Fruit fly (Drosophila melanogaster): ENCODE results near the gene CG34244.
A peak's percentile ranks its signal among the peaks of the same experiment; 100 is the strongest.

Gene CG34244

dm6 chr3L:14200966-14201365 is 34.8 kb downstream of the CG34244 start:
- no peak for TF ChIP-seq cic (GFP tag; optimal IDR thresholded peaks at IDR 0.05)
- peak; percentile 20 for TF ChIP-seq tj (GFP tag; optimal IDR thresholded peaks at IDR 0.05)
- TF ChIP-seq kay (GFP tag; ENCODE audit: borderline replicate concordance) = peak; percentile 66
- peak; percentile 24 for TF ChIP-seq bab1 (GFP tag; optimal IDR thresholded peaks at IDR 0.05)

dm6 chr3L:14198216-14198615 is 37.5 kb downstream of the CG34244 start:
- no peak for TF ChIP-seq pad (GFP tag; optimal IDR thresholded peaks at IDR 0.05)
- TF ChIP-seq Crg-1 (GFP tag; optimal IDR thresholded peaks at IDR 0.05) = no peak
- no peak for TF ChIP-seq CG7101 (tag; optimal IDR thresholded peaks at IDR 0.05)
- TF ChIP-seq ovo (GFP tag; optimal IDR thresholded peaks at IDR 0.05) = no peak

- no peak for TF ChIP-seq CG33017 (tag; optimal IDR thresholded peaks at IDR 0.05)
- TF ChIP-seq toe (GFP tag; optimal IDR thresholded peaks at IDR 0.05) = no peak
- TF ChIP-seq CG1620 (GFP tag; optimal IDR thresholded peaks at IDR 0.05) = no peak
- no peak for TF ChIP-seq CG14711 (tag; optimal IDR thresholded peaks at IDR 0.05)
- TF ChIP-seq CG12768 (GFP tag; optimal IDR thresholded peaks at IDR 0.05) = no peak
- no peak for TF ChIP-seq cnc (optimal IDR thresholded peaks at IDR 0.05)
- no peak for TF ChIP-seq Clk (GFP tag; optimal IDR thresholded peaks at IDR 0.05)
- TF ChIP-seq CG7045 (GFP tag; optimal IDR thresholded peaks at IDR 0.05) = no peak
Measured at dm6 chr3L:14195714-14196113, 40.0 kb downstream of the CG34244 start.

dm6 chr3L:14193962-14194503 is 41.7 kb downstream of the CG34244 start:
- no peak for TF ChIP-seq Mnt (GFP tag; optimal IDR thresholded peaks at IDR 0.05)
- peak; percentile 17 for TF ChIP-seq CG7045 (GFP tag; optimal IDR thresholded peaks at IDR 0.05)
- TF ChIP-seq kay (GFP tag; ENCODE audit: borderline replicate concordance) = peak; percentile 63
- no peak for TF ChIP-seq ovo (GFP tag; optimal IDR thresholded peaks at IDR 0.05)
- TF ChIP-seq CG12768 (GFP tag; optimal IDR thresholded peaks at IDR 0.05) = peak; percentile 0

dm6 chr3L:14191476-14191752 is 44.3 kb downstream of the CG34244 start:
- TF ChIP-seq Clk (GFP tag; optimal IDR thresholded peaks at IDR 0.05) = no peak
- TF ChIP-seq kay (GFP tag; ENCODE audit: borderline replicate concordance) = no peak
- no peak for TF ChIP-seq Crg-1 (GFP tag; optimal IDR thresholded peaks at IDR 0.05)
- TF ChIP-seq ovo (GFP tag; optimal IDR thresholded peaks at IDR 0.05) = no peak
- TF ChIP-seq CG12768 (GFP tag; optimal IDR thresholded peaks at IDR 0.05) = no peak
- no peak for TF ChIP-seq CG7101 (tag; optimal IDR thresholded peaks at IDR 0.05)
- no peak for TF ChIP-seq Mnt (GFP tag; optimal IDR thresholded peaks at IDR 0.05)
- TF ChIP-seq cnc (optimal IDR thresholded peaks at IDR 0.05) = no peak
- no peak for TF ChIP-seq CG7045 (GFP tag; optimal IDR thresholded peaks at IDR 0.05)
- no peak for TF ChIP-seq pad (GFP tag; optimal IDR thresholded peaks at IDR 0.05)

- no peak for TF ChIP-seq Crg-1 (GFP tag; optimal IDR thresholded peaks at IDR 0.05)
- TF ChIP-seq pad (GFP tag; optimal IDR thresholded peaks at IDR 0.05) = no peak
- TF ChIP-seq Mnt (GFP tag; optimal IDR thresholded peaks at IDR 0.05) = peak; percentile 19
- peak; percentile 76 for TF ChIP-seq bab1 (GFP tag; optimal IDR thresholded peaks at IDR 0.05)
- TF ChIP-seq tj (GFP tag; optimal IDR thresholded peaks at IDR 0.05) = peak; percentile 50
- peak; percentile 11 for TF ChIP-seq Hr96 (GFP tag; optimal IDR thresholded peaks at IDR 0.05)
- peak; percentile 56 for TF ChIP-seq CG11617 (GFP tag; optimal IDR thresholded peaks at IDR 0.05)
- TF ChIP-seq toe (GFP tag; optimal IDR thresholded peaks at IDR 0.05) = peak; percentile 32
- peak; percentile 25 for TF ChIP-seq CG33017 (tag; optimal IDR thresholded peaks at IDR 0.05)
- TF ChIP-seq Clk (GFP tag; optimal IDR thresholded peaks at IDR 0.05) = no peak
- peak; percentile 62 for TF ChIP-seq ovo (GFP tag; optimal IDR thresholded peaks at IDR 0.05)
- TF ChIP-seq CG7101 (tag; optimal IDR thresholded peaks at IDR 0.05) = peak; percentile 33
Measured at dm6 chr3L:14190625-14191475, 44.9 kb downstream of the CG34244 start, which contains the start of gene nuf. Gene nuf (plus strand): TSS chr3L:14190870.

dm6 chr3L:14189957-14190624 is 45.6 kb downstream of the CG34244 start:
- TF ChIP-seq CG5204 (GFP tag; optimal IDR thresholded peaks at IDR 0.05) = peak; percentile 3
- no peak for TF ChIP-seq Mnt (GFP tag; optimal IDR thresholded peaks at IDR 0.05)

dm6 chr3L:14189431-14189830 is 46.3 kb downstream of the CG34244 start, which contains the start of gene nan:
Gene nan (minus strand): TSS chr3L:14189648.
- no peak for TF ChIP-seq ovo (GFP tag; optimal IDR thresholded peaks at IDR 0.05)
- no peak for TF ChIP-seq CG33017 (tag; optimal IDR thresholded peaks at IDR 0.05)
- no peak for TF ChIP-seq Hr96 (GFP tag; optimal IDR thresholded peaks at IDR 0.05)
- no peak for TF ChIP-seq Crg-1 (GFP tag; optimal IDR thresholded peaks at IDR 0.05)
- TF ChIP-seq Clk (GFP tag; optimal IDR thresholded peaks at IDR 0.05) = no peak
- no peak for TF ChIP-seq tj (GFP tag; optimal IDR thresholded peaks at IDR 0.05)
- TF ChIP-seq CG11617 (GFP tag; optimal IDR thresholded peaks at IDR 0.05) = no peak
- TF ChIP-seq pad (GFP tag; optimal IDR thresholded peaks at IDR 0.05) = no peak
- no peak for TF ChIP-seq CG7101 (tag; optimal IDR thresholded peaks at IDR 0.05)
- no peak for TF ChIP-seq CG7045 (GFP tag; optimal IDR thresholded peaks at IDR 0.05)
- no peak for TF ChIP-seq Mnt (GFP tag; optimal IDR thresholded peaks at IDR 0.05)
- TF ChIP-seq CG12768 (GFP tag; optimal IDR thresholded peaks at IDR 0.05) = no peak
- no peak for TF ChIP-seq kay (GFP tag; ENCODE audit: borderline replicate concordance)
- no peak for TF ChIP-seq toe (GFP tag; optimal IDR thresholded peaks at IDR 0.05)
- TF ChIP-seq CG5204 (GFP tag; optimal IDR thresholded peaks at IDR 0.05) = no peak
- TF ChIP-seq CG1620 (GFP tag; optimal IDR thresholded peaks at IDR 0.05) = no peak
- TF ChIP-seq bab1 (GFP tag; optimal IDR thresholded peaks at IDR 0.05) = no peak
- no peak for TF ChIP-seq cnc (optimal IDR thresholded peaks at IDR 0.05)
